Worm (Caenorhabditis elegans): ENCODE data around the gene F15E6.5.

DNA sequence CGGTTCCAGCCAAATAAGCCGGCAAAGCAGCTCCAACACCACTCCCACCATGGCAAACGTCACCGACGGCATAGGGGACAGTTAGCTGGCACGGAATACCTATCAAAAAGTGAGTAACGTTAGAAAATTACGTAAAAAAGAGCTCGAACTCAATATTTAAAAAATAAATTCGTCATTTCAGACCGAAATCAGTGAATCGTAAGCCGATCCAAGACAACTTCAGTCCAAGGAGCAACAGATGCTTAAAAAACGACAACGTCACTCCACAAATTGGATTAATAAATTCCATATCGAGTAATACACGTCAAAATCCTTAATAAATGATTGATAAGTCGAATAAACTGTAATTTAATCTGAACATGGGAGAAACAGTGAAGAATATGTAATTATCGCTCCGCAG, 16.9 kb downstream of the F15E6.5 start:
- TF ChIP-seq tra-4 (tag; optimal IDR thresholded peaks at IDR 0.05) (no peak), flt-1 (GFP tag; IDR thresholded peaks at IDR 0.05) (no peak), ama-1 (optimal IDR thresholded peaks at IDR 0.05) (no peak), ceh-36 (tag; optimal IDR thresholded peaks at IDR 0.05) (no peak), ets-7 (tag; optimal IDR thresholded peaks at IDR 0.05) (no peak), tbx-11 (GFP tag; IDR thresholded peaks at IDR 0.05) (no peak), F13C5.2 (tag; optimal IDR thresholded peaks at IDR 0.05) (no peak), B0310.2 (tag; optimal IDR thresholded peaks at IDR 0.05) (no peak), ceh-13 (GFP tag; optimal IDR thresholded peaks at IDR 0.05) (no peak), sea-1 (GFP tag; conservative IDR thresholded peaks at IDR 0.05) (no peak), scrt-1 (GFP tag; IDR thresholded peaks at IDR 0.05) (no peak), pes-1 (GFP tag; IDR thresholded peaks at IDR 0.05) (no peak), hnd-1 (tag; optimal IDR thresholded peaks at IDR 0.05) (no peak), aly-1 (tag; optimal IDR thresholded peaks at IDR 0.05) (no peak)
